Fruit fly (Drosophila melanogaster) whole organism, embryonic: ENCODE measurements around the gene MRG15.

Experiments
- Asciz ChIP-seq: fragments of 200-800 bp; sonication (Bioruptor generic); optimal IDR thresholded peaks from 2 replicates; lab custom pipeline; 2017; ENCODE audit warnings: missing biosample characterization, mild to moderate bottlenecking, missing genetic modification characterization, missing genetic modification reagents
- CG10267 ChIP-seq: fragments of 200-800 bp; sonication (Bioruptor generic); optimal IDR thresholded peaks from 2 replicates; lab custom pipeline; 2018; ENCODE audit warnings: missing biosample characterization, mild to moderate bottlenecking, missing genetic modification characterization, moderate library complexity
- CG10543 ChIP-seq: fragments of 200-800 bp; sonication (Bioruptor generic); optimal IDR thresholded peaks from 3 replicates; lab custom pipeline; 2017; ENCODE audit warnings: missing biosample characterization, mild to moderate bottlenecking, missing genetic modification characterization, moderate library complexity
- CG11247 ChIP-seq: fragments of 200-800 bp; sonication (Bioruptor generic); IDR thresholded peaks from 2 replicates; pipeline ENCODE4 v1.3.6; 2022; ENCODE audit warnings: missing biosample characterization, missing genetic modification characterization
- CG12104 ChIP-seq: fragments of 200-800 bp; sonication (Bioruptor generic); optimal IDR thresholded peaks from 3 replicates; lab custom pipeline; 2016; ENCODE audit warnings: missing biosample characterization, missing genetic modification characterization
- CG13424 ChIP-seq: fragments of 200-800 bp; sonication (Bioruptor generic); optimal IDR thresholded peaks from 2 replicates; lab custom pipeline; 2019; ENCODE audit warnings: missing biosample characterization, mild to moderate bottlenecking, missing genetic modification characterization, moderate library complexity
- CG14014 ChIP-seq: fragments of 200-800 bp; sonication (Bioruptor generic); IDR thresholded peaks from 2 replicates; pipeline ENCODE4 v1.3.6; 2022; ENCODE audit warnings: missing biosample characterization, missing genetic modification characterization
- CG14965 ChIP-seq: fragments of 200-800 bp; sonication (Bioruptor generic); optimal IDR thresholded peaks from 2 replicates; lab custom pipeline; 2016; ENCODE audit warnings: missing biosample characterization, missing genetic modification characterization, borderline replicate concordance
- CG16815 ChIP-seq: fragments of 200-800 bp; sonication (Bioruptor generic); optimal IDR thresholded peaks from 3 replicates; lab custom pipeline; 2017; ENCODE audit warnings: missing biosample characterization, mild to moderate bottlenecking, missing genetic modification characterization
- CG18011 ChIP-seq: fragments of 200-800 bp; sonication (Bioruptor generic); optimal IDR thresholded peaks from 2 replicates; lab custom pipeline; 2017; ENCODE audit warnings: missing biosample characterization, missing genetic modification characterization, mild to moderate bottlenecking, moderate library complexity, missing genotype
- CG2202 ChIP-seq: fragments of 200-800 bp; sonication (Bioruptor generic); optimal IDR thresholded peaks from 2 replicates; lab custom pipeline; 2018; ENCODE audit warnings: missing biosample characterization, mild to moderate bottlenecking, missing genetic modification characterization
- CG3065 ChIP-seq: fragments of 200-800 bp; sonication (Bioruptor generic); optimal IDR thresholded peaks from 2 replicates; lab custom pipeline; 2016; ENCODE audit warnings: missing biosample characterization, missing genetic modification characterization
- CG31441 ChIP-seq: fragments of 200-800 bp; sonication (Bioruptor generic); IDR thresholded peaks from 2 replicates; pipeline ENCODE4 v1.3.6; 2022; ENCODE audit warnings: missing biosample characterization, missing genetic modification characterization
- CG32772 ChIP-seq: fragments of 200-800 bp; sonication (Bioruptor generic); IDR thresholded peaks from 2 replicates; pipeline ENCODE4 v1.3.6; 2022; ENCODE audit warnings: missing biosample characterization, missing genetic modification characterization
- CG3726 ChIP-seq: fragments of 200-800 bp; sonication (Bioruptor generic); IDR thresholded peaks from 3 replicates; pipeline ENCODE4, ENCODE4 v1.3.6; 2022; ENCODE audit warnings: missing biosample characterization, missing genetic modification characterization
- CG42726 ChIP-seq: fragments of 200-800 bp; sonication (Bioruptor generic); IDR thresholded peaks from 2 replicates; pipeline ENCODE4 v1.3.6; 2022; ENCODE audit warnings: missing biosample characterization, missing genetic modification characterization; ENCODE audit not compliant: partially characterized antibody
- CG4404 ChIP-seq: fragments of 200-800 bp; sonication (Bioruptor generic); IDR thresholded peaks from 2 replicates; pipeline ENCODE4 v1.3.6; 2022; ENCODE audit warnings: missing biosample characterization, missing genetic modification characterization
- CG6683 ChIP-seq: fragments of 200-800 bp; sonication (Bioruptor generic); optimal IDR thresholded peaks from 2 replicates; lab custom pipeline; 2017; ENCODE audit warnings: missing biosample characterization, mild to moderate bottlenecking, missing genetic modification characterization, missing genetic modification reagents
- Dfd ChIP-seq, 2 experiments: fragments of >200 bp; optimal IDR thresholded peaks; 2 replicates each; lab custom pipeline; 2017; ENCODE audit warnings: missing biosample characterization in 2 of 2, missing genetic modification characterization in 2 of 2
- Doc2 ChIP-seq: fragments of 200-800 bp; sonication (Bioruptor generic); IDR thresholded peaks from 2 replicates; pipeline ENCODE4 v1.3.6; 2022; ENCODE audit warnings: missing biosample characterization, missing genetic modification characterization
- Dp ChIP-seq: fragments of 200-800 bp; sonication (Bioruptor generic); optimal IDR thresholded peaks from 2 replicates; lab custom pipeline; 2018; ENCODE audit warnings: missing biosample characterization, mild to moderate bottlenecking, missing genetic modification characterization, moderate library complexity
- E2f2 ChIP-seq: fragments of 200-800 bp; sonication (Bioruptor generic); IDR thresholded peaks from 2 replicates; pipeline ENCODE4 v1.3.6; 2022; ENCODE audit warnings: missing biosample characterization, missing genetic modification characterization
- ERR ChIP-seq: fragments of 200-800 bp; sonication (Bioruptor generic); optimal IDR thresholded peaks from 2 replicates; lab custom pipeline; 2016; ENCODE audit warnings: missing biosample characterization, missing genetic modification characterization
- Fer3 ChIP-seq: fragments of 200-800 bp; sonication (Bioruptor generic); optimal IDR thresholded peaks from 2 replicates; lab custom pipeline; 2018; ENCODE audit warnings: missing biosample characterization, mild to moderate bottlenecking, missing genetic modification characterization, moderate library complexity
- H2.0 ChIP-seq: fragments of 200-800 bp; sonication (Bioruptor generic); IDR thresholded peaks from 2 replicates; pipeline ENCODE4 v1.3.6; 2022; ENCODE audit warnings: missing biosample characterization, missing genetic modification characterization
- Lim3 ChIP-seq: fragments of 200-800 bp; sonication (Bioruptor generic); IDR thresholded peaks from 2 replicates; pipeline ENCODE4 v1.3.6; 2022; ENCODE audit warnings: missing biosample characterization, missing genetic modification characterization
- Mes4 ChIP-seq: fragments of 200-800 bp; sonication (Bioruptor generic); optimal IDR thresholded peaks from 2 replicates; lab custom pipeline; 2016; ENCODE audit warnings: missing biosample characterization, missing genetic modification characterization
- Nf-YB ChIP-seq: fragments of 200-800 bp; sonication (Bioruptor generic); optimal IDR thresholded peaks from 3 replicates; lab custom pipeline; 2019; ENCODE audit warnings: missing biosample characterization, mild to moderate bottlenecking, missing genetic modification characterization, moderate library complexity
- Scr ChIP-seq: fragments of 200-800 bp; sonication (Bioruptor generic); IDR thresholded peaks from 2 replicates; pipeline ENCODE4 v1.3.6; 2022; ENCODE audit warnings: missing biosample characterization, missing genetic modification characterization; ENCODE audit not compliant: partially characterized antibody
- Stat92E ChIP-seq, 3 experiments: fragments of >200 bp in 2 of 3; fragments of 200-800 bp in 1 of 3; sonication (Bioruptor generic) in 1 of 3; optimal IDR thresholded peaks; 2 replicates each; lab custom pipeline; 2017 to 2019; ENCODE audit warnings: missing biosample characterization in 3 of 3, missing genetic modification characterization in 3 of 3, mild to moderate bottlenecking in 1 of 3, moderate library complexity in 1 of 3
- bbx ChIP-seq: fragments of 200-800 bp; sonication (Bioruptor generic); IDR thresholded peaks from 2 replicates; pipeline ENCODE4 v1.3.6; 2022; ENCODE audit warnings: missing biosample characterization, missing genetic modification characterization; ENCODE audit not compliant: partially characterized antibody
- bowl ChIP-seq: fragments of 200-800 bp; sonication (Bioruptor generic); IDR thresholded peaks from 2 replicates; pipeline ENCODE4 v1.3.6; 2022; ENCODE audit warnings: missing biosample characterization, missing genetic modification characterization
- dati ChIP-seq: fragments of 200-800 bp; sonication (Bioruptor generic); IDR thresholded peaks from 2 replicates; pipeline ENCODE4 v1.3.6; 2022; ENCODE audit warnings: missing biosample characterization, missing genetic modification characterization
- gcm ChIP-seq: fragments of 200-800 bp; sonication (Bioruptor generic); optimal IDR thresholded peaks from 2 replicates; lab custom pipeline; 2019; ENCODE audit warnings: missing biosample characterization, mild to moderate bottlenecking, missing genetic modification characterization, moderate library complexity
- kah ChIP-seq: fragments of 200-800 bp; sonication (Bioruptor generic); optimal IDR thresholded peaks from 2 replicates; lab custom pipeline; 2018; ENCODE audit warnings: missing biosample characterization, mild to moderate bottlenecking, missing genetic modification characterization
- kay ChIP-seq: fragments of 200-800 bp; sonication (Bioruptor generic); optimal IDR thresholded peaks from 2 replicates; lab custom pipeline; 2016; ENCODE audit warnings: missing biosample characterization, missing genetic modification characterization
- maf-S ChIP-seq: fragments of 200-800 bp; sonication (Bioruptor generic); optimal IDR thresholded peaks from 2 replicates; lab custom pipeline; 2016; ENCODE audit warnings: missing biosample characterization, missing genetic modification characterization
- pfk ChIP-seq: fragments of 200-800 bp; sonication (Bioruptor generic); optimal IDR thresholded peaks from 2 replicates; lab custom pipeline; 2018; ENCODE audit warnings: missing biosample characterization, mild to moderate bottlenecking, missing genetic modification characterization, moderate library complexity
- phol ChIP-seq: fragments of 200-800 bp; sonication (Bioruptor generic); optimal IDR thresholded peaks from 3 replicates; lab custom pipeline; 2018; ENCODE audit warnings: missing biosample characterization, mild to moderate bottlenecking, missing genetic modification characterization, moderate library complexity
- ro ChIP-seq: fragments of 200-800 bp; sonication (Bioruptor generic); IDR thresholded peaks from 2 replicates; pipeline ENCODE4 v1.3.6; 2022; ENCODE audit warnings: missing biosample characterization, missing genetic modification characterization
- sisA ChIP-seq: fragments of 200-800 bp; sonication (Bioruptor generic); IDR thresholded peaks from 2 replicates; pipeline ENCODE4 v1.3.6; 2022; ENCODE audit warnings: missing biosample characterization, missing genetic modification characterization
- slou ChIP-seq: fragments of 200-800 bp; sonication (Bioruptor generic); optimal IDR thresholded peaks from 3 replicates; lab custom pipeline; 2016; ENCODE audit warnings: missing biosample characterization, missing genetic modification characterization
- sob ChIP-seq: fragments of 200-800 bp; sonication (Bioruptor generic); IDR thresholded peaks from 2 replicates; pipeline ENCODE4 v1.3.6; 2022; ENCODE audit warnings: missing biosample characterization, missing genetic modification characterization
- sqz ChIP-seq: fragments of 200-800 bp; sonication (Bioruptor generic); optimal IDR thresholded peaks from 3 replicates; lab custom pipeline; 2018; ENCODE audit warnings: missing biosample characterization, mild to moderate bottlenecking, missing genetic modification characterization
- tap ChIP-seq: fragments of 200-800 bp; optimal IDR thresholded peaks from 3 replicates; lab custom pipeline; 2019; ENCODE audit warnings: missing biosample characterization, mild to moderate bottlenecking, missing genetic modification characterization, moderate library complexity
- unc-4 ChIP-seq: fragments of 200-800 bp; sonication (Bioruptor generic); IDR thresholded peaks from 2 replicates; pipeline ENCODE4 v1.3.6; 2022; ENCODE audit warnings: missing biosample characterization, missing genetic modification characterization; ENCODE audit not compliant: partially characterized antibody
- unpg ChIP-seq: fragments of 200-800 bp; sonication (Bioruptor generic); optimal IDR thresholded peaks from 3 replicates; lab custom pipeline; 2018; ENCODE audit warnings: missing biosample characterization, mild to moderate bottlenecking, missing genetic modification characterization, moderate library complexity
- z ChIP-seq: fragments of 200-800 bp; sonication (Bioruptor generic); IDR thresholded peaks from 3 replicates; pipeline ENCODE4 v1.3.6; 2022; ENCODE audit warnings: missing biosample characterization, missing genetic modification characterization
- zen ChIP-seq: fragments of 200-800 bp; sonication (Bioruptor generic); optimal IDR thresholded peaks from 3 replicates; lab custom pipeline; 2018; ENCODE audit warnings: missing biosample characterization, mild to moderate bottlenecking, missing genetic modification characterization, moderate library complexity

Gene MRG15

dm6 chr3R:15293005-15293877 is 15.3 kb upstream of the MRG15 start (continued):
- TF ChIP-seq gcm (GFP tag; lab: Kevin White, UChicago), result no peak
- no peak for TF ChIP-seq CG16815 (GFP tag; lab: Kevin White, UChicago)
- no peak for TF ChIP-seq CG12104 (GFP tag; lab: Kevin White, UChicago)
- no peak for TF ChIP-seq CG2202 (tag; lab: Kevin White, UChicago)
- peak; percentile 44 for TF ChIP-seq sqz (GFP tag; lab: Kevin White, UChicago)
- TF ChIP-seq bbx, result no peak
- TF ChIP-seq slou (GFP tag; lab: Kevin White, UChicago), result no peak
- no peak for TF ChIP-seq Doc2 (GFP tag; lab: Robert Waterston, UW)
- TF ChIP-seq phol (tag; lab: Kevin White, UChicago), result peak; percentile 51
- no peak for TF ChIP-seq kay
- no peak for TF ChIP-seq CG32772 (GFP tag; lab: Robert Waterston, UW)
- no peak for TF ChIP-seq CG3065 (GFP tag; lab: Kevin White, UChicago)
- TF ChIP-seq maf-S (GFP tag; lab: Kevin White, UChicago), result no peak
- TF ChIP-seq CG14965 (GFP tag; lab: Kevin White, UChicago), result no peak
- TF ChIP-seq Scr (GFP tag; lab: Robert Waterston, UW), result no peak
- TF ChIP-seq Mes4 (GFP tag; lab: Kevin White, UChicago), result no peak
- TF ChIP-seq CG3726, result no peak
- TF ChIP-seq z (GFP tag; lab: Robert Waterston, UW), result no peak
- TF ChIP-seq kah (GFP tag; lab: Kevin White, UChicago), result no peak
- TF ChIP-seq zen, result no peak
- no peak for TF ChIP-seq CG14014 (GFP tag; lab: Robert Waterston, UW)
- no peak for TF ChIP-seq pfk (GFP tag; lab: Kevin White, UChicago)
- TF ChIP-seq H2.0 (GFP tag; lab: Robert Waterston, UW), result no peak
- no peak for TF ChIP-seq ro
- no peak for TF ChIP-seq CG42726
- TF ChIP-seq unc-4 (GFP tag; lab: Robert Waterston, UW), result no peak
- TF ChIP-seq Dp, result no peak
- TF ChIP-seq bowl (GFP tag; lab: Robert Waterston, UW), result no peak
- TF ChIP-seq unpg, result no peak
- no peak for TF ChIP-seq E2f2 (GFP tag; lab: Robert Waterston, UW)
- TF ChIP-seq Dfd (GFP tag; optimal IDR thresholded peaks at IDR 0.05; lab: Kevin White, UChicago), result no peak
- peak; percentile 38 for TF ChIP-seq Asciz (GFP tag; lab: Kevin White, UChicago)
- TF ChIP-seq CG10543, result no peak
- TF ChIP-seq ERR, result no peak
- no peak for TF ChIP-seq sob (GFP tag; lab: Robert Waterston, UW)
- no peak for TF ChIP-seq CG18011 (GFP tag; lab: Kevin White, UChicago)
- TF ChIP-seq Fer3, result peak; percentile 3
- TF ChIP-seq CG31441 (GFP tag; lab: Robert Waterston, UW), result no peak
- TF ChIP-seq tap, result no peak
- no peak for TF ChIP-seq Nf-YB
- TF ChIP-seq CG13424, result peak; percentile 17
- TF ChIP-seq CG4404 (GFP tag; lab: Robert Waterston, UW), result no peak
- no peak for TF ChIP-seq sisA
- TF ChIP-seq CG10267 (tag; lab: Kevin White, UChicago), result no peak
- TF ChIP-seq CG11247 (GFP tag; lab: Robert Waterston, UW), result no peak
- TF ChIP-seq CG6683, result no peak
- no peak for TF ChIP-seq Lim3 (GFP tag; lab: Robert Waterston, UW)
- no peak for TF ChIP-seq dati
- TF ChIP-seq Stat92E (GFP tag; optimal IDR thresholded peaks at IDR 0.05; lab: Kevin White, UChicago), result peak in 2 of 3 experiments; percentile 8 to 11
